Fruit fly (Drosophila melanogaster) whole organism, embryonic: ENCODE results near the gene CG5096.

ENCODE experiments used
- Aef1 ChIP-seq: fragments of 200-800 bp; sonication (Bioruptor generic); IDR thresholded peaks from 3 replicates; pipeline ENCODE4 v1.3.6; 2022; ENCODE audit warnings: missing biosample characterization, missing genetic modification characterization
- Asciz ChIP-seq: fragments of 200-800 bp; sonication (Bioruptor generic); optimal IDR thresholded peaks from 2 replicates; lab custom pipeline; 2017; ENCODE audit warnings: missing biosample characterization, mild to moderate bottlenecking, missing genetic modification characterization, missing genetic modification reagents
- Awh ChIP-seq: fragments of 200-800 bp; sonication (Bioruptor generic); IDR thresholded peaks from 2 replicates; pipeline ENCODE4, ENCODE4 v1.3.6; 2022; ENCODE audit warnings: missing biosample characterization, missing genetic modification characterization
- CG1024 ChIP-seq: fragments of 200-800 bp; sonication (Bioruptor generic); IDR thresholded peaks from 2 replicates; pipeline ENCODE4 v1.3.6; 2022; ENCODE audit warnings: missing biosample characterization, missing genetic modification characterization
- CG10267 ChIP-seq: fragments of 200-800 bp; sonication (Bioruptor generic); optimal IDR thresholded peaks from 2 replicates; lab custom pipeline; 2018; ENCODE audit warnings: missing biosample characterization, mild to moderate bottlenecking, missing genetic modification characterization, moderate library complexity
- CG11696 ChIP-seq: fragments of 200-800 bp; sonication (Bioruptor generic); IDR thresholded peaks from 2 replicates; pipeline ENCODE4 v1.3.6; 2022; ENCODE audit warnings: missing biosample characterization, missing genetic modification characterization
- CG11723 ChIP-seq: fragments of 200-800 bp; sonication (Bioruptor generic); optimal IDR thresholded peaks from 2 replicates; lab custom pipeline; 2017; ENCODE audit warnings: missing biosample characterization, mild to moderate bottlenecking, missing genetic modification characterization
- CG12659 ChIP-seq: fragments of 200-800 bp; sonication (Bioruptor generic); optimal IDR thresholded peaks from 3 replicates; lab custom pipeline; 2017; ENCODE audit warnings: mild to moderate bottlenecking, missing biosample characterization, missing genetic modification reagents, missing genetic modification characterization
- CG14667 ChIP-seq: fragments of 200-800 bp; sonication (Bioruptor generic); IDR thresholded peaks from 2 replicates; pipeline ENCODE4 v1.3.6; 2022; ENCODE audit warnings: missing biosample characterization, missing genetic modification characterization
- CG14965 ChIP-seq: fragments of 200-800 bp; sonication (Bioruptor generic); optimal IDR thresholded peaks from 2 replicates; lab custom pipeline; 2016; ENCODE audit warnings: missing biosample characterization, missing genetic modification characterization, borderline replicate concordance
- CG15696 ChIP-seq: fragments of 200-800 bp; sonication (Bioruptor generic); optimal IDR thresholded peaks from 2 replicates; lab custom pipeline; 2019; ENCODE audit warnings: missing biosample characterization, mild to moderate bottlenecking, missing genetic modification characterization, moderate library complexity
- CG17802 ChIP-seq: fragments of 200-800 bp; sonication (Bioruptor generic); optimal IDR thresholded peaks from 2 replicates; lab custom pipeline; 2018; ENCODE audit warnings: missing biosample characterization, mild to moderate bottlenecking, missing genetic modification characterization, moderate library complexity
- CG17912 ChIP-seq: fragments of 200-800 bp; sonication (Bioruptor generic); optimal IDR thresholded peaks from 2 replicates; lab custom pipeline; 2018; ENCODE audit warnings: missing biosample characterization, mild to moderate bottlenecking, missing genetic modification characterization
- CG32767 ChIP-seq: fragments of 200-800 bp; sonication (Bioruptor generic); IDR thresholded peaks from 2 replicates; pipeline ENCODE4 v1.3.6; 2022; ENCODE audit warnings: missing biosample characterization, missing genetic modification characterization
- CG3407 ChIP-seq: fragments of 200-800 bp; sonication (Bioruptor generic); optimal IDR thresholded peaks from 2 replicates; lab custom pipeline; 2018; ENCODE audit warnings: missing biosample characterization, mild to moderate bottlenecking, missing genetic modification characterization
- CG4404 ChIP-seq: fragments of 200-800 bp; sonication (Bioruptor generic); IDR thresholded peaks from 2 replicates; pipeline ENCODE4 v1.3.6; 2022; ENCODE audit warnings: missing biosample characterization, missing genetic modification characterization
- CG4424 ChIP-seq: fragments of 200-800 bp; sonication (Bioruptor generic); optimal IDR thresholded peaks from 3 replicates; lab custom pipeline; 2016; ENCODE audit warnings: missing biosample characterization, missing genetic modification characterization
- CG6765 ChIP-seq: fragments of 200-800 bp; sonication (Bioruptor generic); optimal IDR thresholded peaks from 3 replicates; lab custom pipeline; 2017; ENCODE audit warnings: missing biosample characterization, mild to moderate bottlenecking, missing genetic modification characterization
- CG7271 ChIP-seq: fragments of 200-800 bp; sonication (Bioruptor generic); optimal IDR thresholded peaks from 2 replicates; lab custom pipeline; 2018; ENCODE audit warnings: missing biosample characterization, mild to moderate bottlenecking, missing genetic modification characterization, moderate library complexity
- CG9437 ChIP-seq: fragments of 200-800 bp; sonication (Bioruptor generic); optimal IDR thresholded peaks from 2 replicates; lab custom pipeline; 2018; ENCODE audit warnings: missing biosample characterization, mild to moderate bottlenecking, missing genetic modification characterization
- CG9797 ChIP-seq: fragments of 200-800 bp; sonication (Bioruptor generic); optimal IDR thresholded peaks from 3 replicates; lab custom pipeline; 2018; ENCODE audit warnings: missing biosample characterization, mild to moderate bottlenecking, missing genetic modification characterization
- CG9932 ChIP-seq: fragments of 200-800 bp; sonication (Bioruptor generic); IDR thresholded peaks from 2 replicates; pipeline ENCODE4 v1.3.6; 2022; ENCODE audit warnings: missing biosample characterization, missing genetic modification characterization
- Jarid2 ChIP-seq: fragments of 200-800 bp; sonication (Bioruptor generic); optimal IDR thresholded peaks from 3 replicates; lab custom pipeline; 2017; ENCODE audit warnings: mild to moderate bottlenecking, missing biosample characterization, missing genetic modification reagents, missing genetic modification characterization
- Max ChIP-seq: fragments of 200-800 bp; sonication (Bioruptor generic); optimal IDR thresholded peaks from 2 replicates; lab custom pipeline; 2016; ENCODE audit warnings: missing biosample characterization, mild to moderate bottlenecking, missing genetic modification characterization
- Med ChIP-seq: fragments of 200-800 bp; sonication (Bioruptor generic); peaks from one replicate; lab custom pipeline; 2016; ENCODE audit warnings: missing biosample characterization, missing genetic modification characterization, mild to moderate bottlenecking, inconsistent platforms, moderate library complexity
- Nf-YC ChIP-seq: fragments of 200-800 bp; optimal IDR thresholded peaks from 3 replicates; lab custom pipeline; 2019; ENCODE audit warnings: missing biosample characterization, mild to moderate bottlenecking, missing genetic modification characterization, moderate library complexity
- NfI ChIP-seq: fragments of 200-800 bp; sonication (Bioruptor generic); optimal IDR thresholded peaks from 3 replicates; lab custom pipeline; 2018; ENCODE audit warnings: missing biosample characterization, mild to moderate bottlenecking, missing genetic modification characterization, moderate library complexity
- PHDP ChIP-seq: fragments of 200-800 bp; sonication (Bioruptor generic); optimal IDR thresholded peaks from 3 replicates; lab custom pipeline; 2018; ENCODE audit warnings: missing biosample characterization, mild to moderate bottlenecking, missing genetic modification characterization, moderate library complexity
- Sry-δ ChIP-seq: fragments of 200-800 bp; sonication (Bioruptor generic); optimal IDR thresholded peaks from 2 replicates; lab custom pipeline; 2016; ENCODE audit warnings: missing biosample characterization, missing genetic modification characterization
- ab ChIP-seq: fragments of 200-800 bp; sonication (Bioruptor generic); optimal IDR thresholded peaks from 2 replicates; lab custom pipeline; 2016; ENCODE audit warnings: missing biosample characterization, missing genetic modification characterization
- bcd ChIP-seq: fragments of 200-800 bp; sonication (Bioruptor generic); optimal IDR thresholded peaks from 2 replicates; lab custom pipeline; 2017; ENCODE audit warnings: missing biosample characterization, mild to moderate bottlenecking, missing genetic modification characterization
- ci ChIP-seq: fragments of 200-800 bp; sonication (Bioruptor generic); IDR thresholded peaks from 3 replicates; pipeline ENCODE4 v1.3.6; 2022; ENCODE audit warnings: missing biosample characterization, missing genetic modification characterization
- dan ChIP-seq: fragments of 200-800 bp; sonication (Bioruptor generic); IDR thresholded peaks from 2 replicates; pipeline ENCODE4 v1.3.6; 2022; ENCODE audit warnings: missing biosample characterization, missing genetic modification characterization
- emc ChIP-seq: fragments of 200-800 bp; sonication (Bioruptor generic); optimal IDR thresholded peaks from 2 replicates; lab custom pipeline; 2016; ENCODE audit warnings: missing biosample characterization, missing genetic modification characterization
- eyg ChIP-seq: fragments of 200-800 bp; sonication (Bioruptor generic); optimal IDR thresholded peaks from 3 replicates; lab custom pipeline; 2016; ENCODE audit warnings: missing biosample characterization, missing genetic modification characterization
- jumu ChIP-seq: fragments of 200-800 bp; sonication (Bioruptor generic); optimal IDR thresholded peaks from 3 replicates; lab custom pipeline; 2016; ENCODE audit warnings: missing biosample characterization, missing genetic modification characterization
- odd ChIP-seq: fragments of 200-800 bp; sonication (Bioruptor generic); optimal IDR thresholded peaks from 2 replicates; lab custom pipeline; 2017; ENCODE audit warnings: missing biosample characterization, mild to moderate bottlenecking, missing genetic modification characterization
- org-1 ChIP-seq: fragments of 200-800 bp; sonication (Bioruptor generic); optimal IDR thresholded peaks from 2 replicates; lab custom pipeline; 2017; ENCODE audit warnings: missing biosample characterization, missing genetic modification characterization
- pfk ChIP-seq: fragments of 200-800 bp; sonication (Bioruptor generic); optimal IDR thresholded peaks from 2 replicates; lab custom pipeline; 2018; ENCODE audit warnings: missing biosample characterization, mild to moderate bottlenecking, missing genetic modification characterization, moderate library complexity
- phol ChIP-seq: fragments of 200-800 bp; sonication (Bioruptor generic); optimal IDR thresholded peaks from 3 replicates; lab custom pipeline; 2018; ENCODE audit warnings: missing biosample characterization, mild to moderate bottlenecking, missing genetic modification characterization, moderate library complexity
- repo ChIP-seq: fragments of 200-800 bp; sonication (Bioruptor generic); optimal IDR thresholded peaks from 2 replicates; lab custom pipeline; 2016; ENCODE audit warnings: missing biosample characterization, missing genetic modification characterization
- rib ChIP-seq: fragments of 200-800 bp; sonication (Bioruptor generic); IDR thresholded peaks from 2 replicates; pipeline ENCODE4 v1.3.6; 2022; ENCODE audit warnings: missing biosample characterization, missing genetic modification characterization
- salm ChIP-seq: fragments of 200-800 bp; sonication (Bioruptor generic); optimal IDR thresholded peaks from 2 replicates; lab custom pipeline; 2018; ENCODE audit warnings: missing biosample characterization, mild to moderate bottlenecking, missing genetic modification characterization
- sens ChIP-seq: fragments of 200-800 bp; sonication (Bioruptor generic); peaks from one replicate; lab custom pipeline; 2016; ENCODE audit warnings: missing biosample characterization, missing genetic modification characterization
- sim ChIP-seq: fragments of 200-800 bp; sonication (Bioruptor generic); IDR thresholded peaks from 2 replicates; pipeline ENCODE4 v1.3.6; 2022; ENCODE audit warnings: missing biosample characterization, missing genetic modification characterization
- slbo ChIP-seq: fragments of 200-800 bp; sonication (Bioruptor generic); IDR thresholded peaks from 2 replicates; pipeline ENCODE4 v1.3.6; 2022; ENCODE audit warnings: missing biosample characterization, missing genetic modification characterization
- stwl ChIP-seq: fragments of 200-800 bp; sonication (Bioruptor generic); optimal IDR thresholded peaks from 3 replicates; lab custom pipeline; 2018; ENCODE audit warnings: missing biosample characterization, mild to moderate bottlenecking, missing genetic modification characterization, moderate library complexity
- vnd ChIP-seq: fragments of 200-800 bp; sonication (Bioruptor generic); IDR thresholded peaks from 3 replicates; pipeline ENCODE4 v1.3.6; 2022; ENCODE audit warnings: missing biosample characterization, missing genetic modification characterization; ENCODE audit not compliant: partially characterized antibody
- vvl ChIP-seq: fragments of 200-800 bp; sonication (Bioruptor generic); IDR thresholded peaks from 2 replicates; pipeline ENCODE4 v1.3.6; 2022; ENCODE audit warnings: missing biosample characterization, missing genetic modification characterization
- zen ChIP-seq: fragments of 200-800 bp; sonication (Bioruptor generic); optimal IDR thresholded peaks from 3 replicates; lab custom pipeline; 2018; ENCODE audit warnings: missing biosample characterization, mild to moderate bottlenecking, missing genetic modification characterization, moderate library complexity

The CG5096 gene

dm6 chr2L:10364229-10364628 lies 17.8 kb upstream of the CG5096 start, which contains the start of gene lft (continued):
- peak; percentile 36 for TF ChIP-seq Sry-δ (GFP tag; lab: Kevin White, UChicago)
- peak; percentile 73 for TF ChIP-seq Med (GFP tag; lab: Kevin White, UChicago)
- TF ChIP-seq CG3407 (GFP tag; lab: Kevin White, UChicago), result no peak
- no peak for TF ChIP-seq CG6765 (GFP tag; lab: Kevin White, UChicago)
- TF ChIP-seq odd (GFP tag; lab: Kevin White, UChicago), result no peak
- no peak for TF ChIP-seq Awh (GFP tag; lab: Robert Waterston, UW)
- TF ChIP-seq Aef1, result no peak
- no peak for TF ChIP-seq CG1024 (GFP tag; lab: Robert Waterston, UW)
- no peak for TF ChIP-seq Asciz (GFP tag; lab: Kevin White, UChicago)
- no peak for TF ChIP-seq CG9437
- no peak for TF ChIP-seq CG4404 (GFP tag; lab: Robert Waterston, UW)
- TF ChIP-seq CG14965 (GFP tag; lab: Kevin White, UChicago), result no peak
- no peak for TF ChIP-seq emc (GFP tag; lab: Kevin White, UChicago)

- peak; percentile 95 for TF ChIP-seq pfk (GFP tag; lab: Kevin White, UChicago)
- TF ChIP-seq stwl (tag; lab: Kevin White, UChicago), result peak; percentile 59
- peak; percentile 75 for TF ChIP-seq CG32767
- no peak for TF ChIP-seq sim (GFP tag; lab: Robert Waterston, UW)
- TF ChIP-seq PHDP (tag; lab: Kevin White, UChicago), result peak; percentile 18
- peak; percentile 49 for TF ChIP-seq sens (GFP tag; lab: Kevin White, UChicago)
- TF ChIP-seq eyg (GFP tag; lab: Kevin White, UChicago), result no peak
- TF ChIP-seq CG15696 (tag; lab: Kevin White, UChicago), result peak; percentile 18
- peak; percentile 43; the same call in 1 of the 2 replicates for TF ChIP-seq slbo (GFP tag; lab: Robert Waterston, UW)
- peak; percentile 63 for TF ChIP-seq CG9797 (GFP tag; lab: Kevin White, UChicago)
- peak; percentile 40 for TF ChIP-seq phol (tag; lab: Kevin White, UChicago)
- TF ChIP-seq vnd (GFP tag; lab: Robert Waterston, UW), result no peak
- no peak for TF ChIP-seq repo (GFP tag; lab: Kevin White, UChicago)
- no peak for TF ChIP-seq jumu (GFP tag; lab: Kevin White, UChicago)
- no peak for TF ChIP-seq salm (tag; lab: Kevin White, UChicago)
- peak; percentile 83 for TF ChIP-seq CG17802 (tag; lab: Kevin White, UChicago)
- peak; percentile 19 for TF ChIP-seq CG17912
- peak; percentile 23; the same call in 1 of the 3 replicates for TF ChIP-seq ci (GFP tag; lab: Robert Waterston, UW)
- no peak for TF ChIP-seq rib (GFP tag; lab: Robert Waterston, UW)
- no peak for TF ChIP-seq ab (GFP tag; lab: Kevin White, UChicago)
- peak; percentile 87 for TF ChIP-seq CG11723 (GFP tag; lab: Kevin White, UChicago)
- peak; percentile 41 for TF ChIP-seq zen (tag; lab: Kevin White, UChicago)
- peak; percentile 75 for TF ChIP-seq CG12659 (GFP tag; lab: Kevin White, UChicago)
- TF ChIP-seq vvl, result 0 out of 2 replicates have a peak, but pooled peaks have one; percentile 28
- TF ChIP-seq Max (GFP tag; lab: Kevin White, UChicago), result peak; percentile 17
- peak; percentile 57 for TF ChIP-seq CG10267 (tag; lab: Kevin White, UChicago)
- peak; percentile 53 for TF ChIP-seq Nf-YC (tag; lab: Kevin White, UChicago)
- TF ChIP-seq CG9932, result peak; percentile 36; the same call in 1 of the 2 replicates
- no peak for TF ChIP-seq CG11696
- TF ChIP-seq org-1 (GFP tag; lab: Kevin White, UChicago), result no peak
- peak; percentile 11 for TF ChIP-seq CG7271 (tag; lab: Kevin White, UChicago)
- no peak for TF ChIP-seq bcd (GFP tag; lab: Kevin White, UChicago)
- no peak for TF ChIP-seq dan (GFP tag; lab: Robert Waterston, UW)
- peak; percentile 28 for TF ChIP-seq NfI (GFP tag; lab: Kevin White, UChicago)
- peak; percentile 30; the same call in 1 of the 2 replicates for TF ChIP-seq CG14667
- peak; percentile 3 for TF ChIP-seq CG4424 (GFP tag; lab: Kevin White, UChicago)
- TF ChIP-seq Sry-δ (GFP tag; lab: Kevin White, UChicago), result peak; percentile 26
- no peak for TF ChIP-seq Jarid2
These were observed 15.5 kb upstream of the CG5096 start, which contains the start of gene CG5056 for dm6 chr2L:10366525-10366924. CG5056 (plus strand) TSS chr2L:10366692.
